Fruit fly (Drosophila melanogaster) whole organism, embryonic: Measurements from ENCODE around the gene CNPYb.

ENCODE experiments used
- B-H1 ChIP-seq: fragments of 200-800 bp; sonication (Bioruptor generic); IDR thresholded peaks from 3 replicates; pipeline ENCODE4 v1.3.6; 2022; ENCODE audit warnings: missing biosample characterization, missing genetic modification characterization
- Blimp-1 ChIP-seq: fragments of 200-800 bp; sonication (Bioruptor generic); optimal IDR thresholded peaks from 3 replicates; lab custom pipeline; 2018; ENCODE audit warnings: missing biosample characterization, missing genetic modification characterization, mild to moderate bottlenecking, moderate library complexity, missing genetic modification reagents
- CG10366 ChIP-seq: fragments of 200-800 bp; sonication (Bioruptor generic); IDR thresholded peaks from 2 replicates; pipeline ENCODE4 v1.3.6; 2022; ENCODE audit warnings: missing biosample characterization, missing genetic modification characterization
- CG10543 ChIP-seq: fragments of 200-800 bp; sonication (Bioruptor generic); optimal IDR thresholded peaks from 3 replicates; lab custom pipeline; 2017; ENCODE audit warnings: missing biosample characterization, mild to moderate bottlenecking, missing genetic modification characterization, moderate library complexity
- CG11504 ChIP-seq: fragments of 200-800 bp; sonication (Bioruptor generic); optimal IDR thresholded peaks from 3 replicates; lab custom pipeline; 2019; ENCODE audit warnings: missing biosample characterization, mild to moderate bottlenecking, missing genetic modification characterization, moderate library complexity
- CG15269 ChIP-seq: fragments of 200-800 bp; sonication (Bioruptor generic); optimal IDR thresholded peaks from 2 replicates; lab custom pipeline; 2018; ENCODE audit warnings: missing biosample characterization, mild to moderate bottlenecking, missing genetic modification characterization, moderate library complexity
- CG1603 ChIP-seq: fragments of 200-800 bp; sonication (Bioruptor generic); optimal IDR thresholded peaks from 2 replicates; lab custom pipeline; 2019; ENCODE audit warnings: missing biosample characterization, mild to moderate bottlenecking, missing genetic modification characterization, moderate library complexity
- CG1792 ChIP-seq: fragments of 200-800 bp; sonication (Bioruptor generic); optimal IDR thresholded peaks from 2 replicates; lab custom pipeline; 2016; ENCODE audit warnings: missing biosample characterization, missing genetic modification characterization
- CG2712 ChIP-seq: fragments of 200-800 bp; optimal IDR thresholded peaks from 3 replicates; lab custom pipeline; 2019; ENCODE audit warnings: missing biosample characterization, mild to moderate bottlenecking, missing genetic modification characterization, moderate library complexity
- CG4360 ChIP-seq: fragments of 200-800 bp; sonication (Bioruptor generic); IDR thresholded peaks from 2 replicates; pipeline ENCODE4 v1.3.6; 2022; ENCODE audit warnings: missing biosample characterization, missing genetic modification characterization
- CG8281 ChIP-seq: fragments of 200-800 bp; sonication (Bioruptor generic); optimal IDR thresholded peaks from 2 replicates; lab custom pipeline; 2018; ENCODE audit warnings: missing biosample characterization, mild to moderate bottlenecking, missing genetic modification characterization, moderate library complexity
- D19A ChIP-seq: fragments of 200-800 bp; optimal IDR thresholded peaks from 3 replicates; lab custom pipeline; 2019; ENCODE audit warnings: missing biosample characterization, mild to moderate bottlenecking, missing genetic modification characterization, moderate library complexity
- Drgx ChIP-seq: fragments of 200-800 bp; sonication (Bioruptor generic); IDR thresholded peaks from 2 replicates; pipeline ENCODE4 v1.3.6; 2022; ENCODE audit warnings: missing biosample characterization, missing genetic modification characterization
- Gsc ChIP-seq: fragments of 200-800 bp; sonication (Bioruptor generic); IDR thresholded peaks from 2 replicates; pipeline ENCODE4 v1.3.6; 2022; ENCODE audit warnings: missing biosample characterization, missing genetic modification characterization
- Med ChIP-seq: fragments of 200-800 bp; sonication (Bioruptor generic); peaks from one replicate; lab custom pipeline; 2016; ENCODE audit warnings: missing biosample characterization, missing genetic modification characterization, mild to moderate bottlenecking, inconsistent platforms, moderate library complexity
- Sox102F ChIP-seq: fragments of 200-800 bp; sonication (Bioruptor generic); optimal IDR thresholded peaks from 2 replicates; lab custom pipeline; 2018; ENCODE audit warnings: missing biosample characterization, mild to moderate bottlenecking, missing genetic modification characterization, moderate library complexity
- Trl ChIP-seq, 3 experiments: fragments of >200 bp in 2 of 3; fragments of 200-800 bp in 1 of 3; sonication (Bioruptor generic) in 1 of 3; optimal IDR thresholded peaks; 2 replicates in 1 of 3; 3 replicates in 2 of 3; lab custom pipeline; 2016 to 2017; ENCODE audit warnings: missing biosample characterization in 1 of 3, missing genetic modification characterization in 1 of 3
- aop ChIP-seq: fragments of 200-800 bp; sonication (Bioruptor generic); IDR thresholded peaks from 2 replicates; pipeline ENCODE4 v1.3.6; 2022; ENCODE audit warnings: missing biosample characterization, missing genetic modification characterization
- ato ChIP-seq: fragments of 200-800 bp; sonication (Bioruptor generic); IDR thresholded peaks from 2 replicates; pipeline ENCODE4 v1.3.6; 2022; ENCODE audit warnings: missing biosample characterization, missing genetic modification characterization; ENCODE audit not compliant: partially characterized antibody
- bcd ChIP-seq: fragments of 200-800 bp; sonication (Bioruptor generic); optimal IDR thresholded peaks from 2 replicates; lab custom pipeline; 2017; ENCODE audit warnings: missing biosample characterization, mild to moderate bottlenecking, missing genetic modification characterization
- bsh ChIP-seq, 2 experiments: fragments of 200-800 bp; sonication (Bioruptor generic); optimal IDR thresholded peaks; 2 replicates each; lab custom pipeline; 2017 to 2018; ENCODE audit warnings: mild to moderate bottlenecking in 2 of 2, missing biosample characterization in 2 of 2, missing genetic modification characterization in 2 of 2, moderate library complexity in 1 of 2
- cg ChIP-seq: fragments of 200-800 bp; sonication (Bioruptor generic); optimal IDR thresholded peaks from 3 replicates; lab custom pipeline; 2019; ENCODE audit warnings: missing biosample characterization, mild to moderate bottlenecking, missing genetic modification characterization, moderate library complexity
- chinmo ChIP-seq: fragments of 200-800 bp; sonication (Bioruptor generic); IDR thresholded peaks from 4 replicates; pipeline ENCODE4 v1.3.6; 2022; ENCODE audit warnings: missing biosample characterization, missing genetic modification characterization; ENCODE audit not compliant: partially characterized antibody
- chm ChIP-seq: fragments of 200-800 bp; sonication (Bioruptor generic); IDR thresholded peaks from 2 replicates; pipeline ENCODE4 v1.3.6; 2022; ENCODE audit warnings: missing biosample characterization, missing genetic modification characterization
- crol ChIP-seq: fragments of 200-800 bp; sonication (Bioruptor generic); IDR thresholded peaks from 2 replicates; pipeline ENCODE4 v1.3.6; 2022; ENCODE audit warnings: missing biosample characterization, missing genetic modification characterization
- gcm ChIP-seq: fragments of 200-800 bp; sonication (Bioruptor generic); optimal IDR thresholded peaks from 2 replicates; lab custom pipeline; 2019; ENCODE audit warnings: missing biosample characterization, mild to moderate bottlenecking, missing genetic modification characterization, moderate library complexity
- gem ChIP-seq: fragments of 200-800 bp; sonication (Bioruptor generic); optimal IDR thresholded peaks from 2 replicates; lab custom pipeline; 2019; ENCODE audit warnings: missing biosample characterization, mild to moderate bottlenecking, missing genetic modification characterization, moderate library complexity
- kni ChIP-seq: fragments of 200-800 bp; sonication (Bioruptor generic); optimal IDR thresholded peaks from 3 replicates; lab custom pipeline; 2017; ENCODE audit warnings: mild to moderate bottlenecking, missing biosample characterization, missing genetic modification reagents, missing genetic modification characterization
- lbe ChIP-seq: fragments of 200-800 bp; sonication (Bioruptor generic); optimal IDR thresholded peaks from 2 replicates; lab custom pipeline; 2016; ENCODE audit warnings: missing biosample characterization, mild to moderate bottlenecking, missing genetic modification characterization
- nerfin-1 ChIP-seq: fragments of 200-800 bp; sonication (Bioruptor generic); optimal IDR thresholded peaks from 3 replicates; lab custom pipeline; 2019; ENCODE audit warnings: missing biosample characterization, mild to moderate bottlenecking, missing genetic modification characterization, moderate library complexity
- nerfin-2 ChIP-seq: fragments of 200-800 bp; sonication (Bioruptor generic); IDR thresholded peaks from 2 replicates; pipeline ENCODE4 v1.3.6; 2022; ENCODE audit warnings: missing biosample characterization, missing genetic modification characterization; ENCODE audit not compliant: partially characterized antibody
- nom ChIP-seq: fragments of 200-800 bp; sonication (Bioruptor generic); optimal IDR thresholded peaks from 2 replicates; lab custom pipeline; 2017; ENCODE audit warnings: missing biosample characterization, missing genetic modification characterization, mild to moderate bottlenecking, moderate library complexity, missing genetic modification reagents
- pros ChIP-seq: fragments of 200-800 bp; sonication (Bioruptor generic); optimal IDR thresholded peaks from 3 replicates; lab custom pipeline; 2019; ENCODE audit warnings: missing biosample characterization, mild to moderate bottlenecking, missing genetic modification characterization, moderate library complexity
- row ChIP-seq: fragments of 200-800 bp; sonication (Bioruptor generic); IDR thresholded peaks from 3 replicates; pipeline ENCODE4 v1.3.6; 2022; ENCODE audit warnings: missing biosample characterization, missing genetic modification characterization
- sd ChIP-seq: fragments of 200-800 bp; sonication (Bioruptor generic); optimal IDR thresholded peaks from 3 replicates; lab custom pipeline; 2018; ENCODE audit warnings: missing biosample characterization, mild to moderate bottlenecking, missing genetic modification characterization, moderate library complexity
- sens ChIP-seq: fragments of 200-800 bp; sonication (Bioruptor generic); peaks from one replicate; lab custom pipeline; 2016; ENCODE audit warnings: missing biosample characterization, missing genetic modification characterization
- sr ChIP-seq: fragments of 200-800 bp; sonication (Bioruptor generic); IDR thresholded peaks from 3 replicates; pipeline ENCODE4 v1.3.6; 2022; ENCODE audit warnings: missing biosample characterization, missing genetic modification characterization
- sug ChIP-seq: fragments of 200-800 bp; optimal IDR thresholded peaks from 2 replicates; lab custom pipeline; 2019; ENCODE audit warnings: missing biosample characterization, mild to moderate bottlenecking, missing genetic modification characterization, moderate library complexity
- vvl ChIP-seq: fragments of 200-800 bp; sonication (Bioruptor generic); IDR thresholded peaks from 2 replicates; pipeline ENCODE4 v1.3.6; 2022; ENCODE audit warnings: missing biosample characterization, missing genetic modification characterization
- z ChIP-seq: fragments of 200-800 bp; sonication (Bioruptor generic); IDR thresholded peaks from 3 replicates; pipeline ENCODE4 v1.3.6; 2022; ENCODE audit warnings: missing biosample characterization, missing genetic modification characterization

CNPYb gene

DNA sequence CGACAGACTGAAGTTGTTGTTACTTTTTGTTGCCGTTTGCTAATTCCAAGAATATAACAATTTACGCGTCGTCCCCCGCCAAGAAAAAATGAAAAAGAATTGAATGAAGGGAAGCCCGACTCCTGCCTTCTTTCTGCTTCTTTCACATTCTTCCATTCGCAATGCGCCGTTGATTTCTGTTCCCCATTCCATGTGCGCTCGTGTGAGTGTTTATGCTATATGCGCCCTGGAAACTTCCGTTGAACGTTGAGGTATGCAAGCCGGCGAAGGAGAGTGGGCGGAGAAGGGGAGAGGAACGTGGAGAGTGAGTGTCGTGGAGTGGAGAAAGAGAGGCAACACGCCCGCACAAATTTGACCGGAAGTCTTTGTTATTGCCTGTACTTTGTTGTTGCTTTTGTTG, 16.9 kb downstream of the CNPYb start:
- TF ChIP-seq CG1603 (no peak), CG10366 (GFP tag; lab: Robert Waterston, UW) (no peak), sr (GFP tag; lab: Robert Waterston, UW) (peak; percentile 72; the same call in 2 of the 3 replicates), aop (GFP tag; lab: Robert Waterston, UW) (peak; percentile 88), CG4360 (0 out of 2 replicates have a peak, but pooled peaks have one; percentile 24), B-H1 (GFP tag; lab: Robert Waterston, UW) (no peak), pros (GFP tag; lab: Kevin White, UChicago) (peak; percentile 1), nom (GFP tag; lab: Kevin White, UChicago) (peak; percentile 6), Med (GFP tag; lab: Kevin White, UChicago) (peak; percentile 36), gcm (GFP tag; lab: Kevin White, UChicago) (peak; percentile 63), vvl (GFP tag; lab: Robert Waterston, UW) (0 out of 2 replicates have a peak, but pooled peaks have one; percentile 14), kni (GFP tag; lab: Kevin White, UChicago) (peak; percentile 21), crol (GFP tag; lab: Robert Waterston, UW) (peak; percentile 86), Trl (optimal IDR thresholded peaks at IDR 0.05; lab: Kevin White, UChicago) (peak; percentile 11 to 38), Trl (GFP tag; optimal IDR thresholded peaks at IDR 0.05; lab: Kevin White, UChicago) (no peak), cg (GFP tag; lab: Kevin White, UChicago) (peak; percentile 18), sd (tag; lab: Kevin White, UChicago) (peak; percentile 81), CG10543 (GFP tag; lab: Kevin White, UChicago) (no peak), nerfin-1 (tag; lab: Kevin White, UChicago) (peak; percentile 30), chinmo (0 out of 4 replicates have a peak, but pooled peaks have one; percentile 55)

DNA sequence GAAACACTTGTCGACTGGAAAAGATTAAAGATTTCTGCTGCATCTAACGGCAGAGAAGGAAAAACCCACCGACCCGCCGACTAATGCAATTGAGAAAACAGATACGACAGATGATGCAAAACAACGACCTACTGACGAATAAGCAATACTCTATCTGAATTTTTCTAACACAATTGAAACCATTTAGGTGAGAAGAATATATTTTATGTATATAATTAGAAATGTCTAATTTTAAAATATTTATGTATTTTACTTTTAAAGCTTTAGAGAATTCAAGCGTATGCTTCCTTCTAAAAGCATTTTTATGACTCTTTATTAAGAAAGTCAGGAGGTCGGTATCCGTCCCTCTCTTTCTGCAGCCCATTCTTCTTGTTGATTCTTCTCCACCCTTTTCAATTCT, 17.6 kb downstream of the CNPYb start:
- TF ChIP-seq bcd (GFP tag; lab: Kevin White, UChicago): no peak
- TF ChIP-seq lbe (GFP tag; lab: Kevin White, UChicago): peak; percentile 10
- peak; percentile 60 for TF ChIP-seq Drgx (GFP tag; lab: Robert Waterston, UW)
- TF ChIP-seq CG11504: peak; percentile 3
- 0 out of 3 replicates have a peak, but pooled peaks have one; percentile 24 for TF ChIP-seq row
- no peak for TF ChIP-seq chm
- peak; percentile 20 for TF ChIP-seq Sox102F
- peak; percentile 43 for TF ChIP-seq gem (tag; lab: Kevin White, UChicago)
- 0 out of 2 replicates have a peak, but pooled peaks have one; percentile 30 for TF ChIP-seq vvl (GFP tag; lab: Robert Waterston, UW)
- TF ChIP-seq Blimp-1: peak; percentile 3
- peak in 1 of 2 experiments; percentile 4 for TF ChIP-seq bsh (GFP tag; optimal IDR thresholded peaks at IDR 0.05; lab: Kevin White, UChicago)
- no peak for TF ChIP-seq Gsc (GFP tag; lab: Robert Waterston, UW)
- TF ChIP-seq CG2712 (tag; lab: Kevin White, UChicago): peak; percentile 3
- TF ChIP-seq D19A (tag; lab: Kevin White, UChicago): peak; percentile 92

DNA sequence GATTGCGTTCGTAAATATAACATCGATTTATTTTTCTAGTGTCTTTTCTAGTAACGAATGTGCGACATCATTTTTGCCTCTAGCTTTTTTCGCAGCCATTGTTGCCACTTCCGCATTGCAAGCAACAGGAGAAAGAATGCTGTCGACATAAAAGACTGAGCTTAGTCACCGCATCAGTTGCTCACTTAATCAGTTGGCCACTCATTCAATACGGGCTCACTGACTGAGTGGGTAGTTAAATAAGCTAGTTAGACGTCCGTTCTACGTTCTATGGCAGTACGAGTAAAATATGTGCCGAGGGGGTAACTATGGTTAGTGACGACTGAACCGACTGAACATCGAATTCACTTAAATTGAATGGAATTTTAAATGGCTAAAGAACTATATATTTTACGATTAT, 20.0 kb downstream of the CNPYb start:
- TF ChIP-seq CG8281 (tag; lab: Kevin White, UChicago): peak; percentile 93
- peak; percentile 0 for TF ChIP-seq CG15269
- TF ChIP-seq nerfin-2 (GFP tag; lab: Robert Waterston, UW): no peak
- TF ChIP-seq sug (tag; lab: Kevin White, UChicago): no peak
- TF ChIP-seq z: no peak
- TF ChIP-seq sens: peak; percentile 22
- TF ChIP-seq CG1792 (GFP tag; lab: Kevin White, UChicago): no peak
- no peak for TF ChIP-seq ato (GFP tag; lab: Robert Waterston, UW)
- TF ChIP-seq chm: no peak
